Fruit fly (Drosophila melanogaster) Kc167 (cell line): ENCODE results near the gene LeuRS.

Source experiments
- Myc ChIP-seq: fragments of >200 bp; optimal IDR thresholded peaks from 2 replicates; lab custom pipeline; 2017; ENCODE audit warnings: missing external identifiers
- Sin3A ChIP-seq: fragments of >200 bp; optimal IDR thresholded peaks from 2 replicates; lab custom pipeline; 2018; ENCODE audit warnings: missing external identifiers
- h ChIP-seq: fragments of >200 bp; optimal IDR thresholded peaks from 3 replicates; lab custom pipeline; 2018; ENCODE audit warnings: missing external identifiers
- insv ChIP-seq: fragments of >200 bp; optimal IDR thresholded peaks from 3 replicates; lab custom pipeline; 2018; ENCODE audit warnings: missing external identifiers
- psq ChIP-seq: fragments of >200 bp; optimal IDR thresholded peaks from 2 replicates; lab custom pipeline; 2017; ENCODE audit warnings: missing external identifiers
- ttk ChIP-seq: sonication (Bioruptor generic); optimal IDR thresholded peaks from 2 replicates; lab custom pipeline; 2017; ENCODE audit warnings: missing external identifiers

The LeuRS gene

dm6 chr2L:3547512-3547911 is 33.1 kb upstream of the LeuRS start:
- TF ChIP-seq h (lab: Kevin White, UChicago) = no peak

DNA sequence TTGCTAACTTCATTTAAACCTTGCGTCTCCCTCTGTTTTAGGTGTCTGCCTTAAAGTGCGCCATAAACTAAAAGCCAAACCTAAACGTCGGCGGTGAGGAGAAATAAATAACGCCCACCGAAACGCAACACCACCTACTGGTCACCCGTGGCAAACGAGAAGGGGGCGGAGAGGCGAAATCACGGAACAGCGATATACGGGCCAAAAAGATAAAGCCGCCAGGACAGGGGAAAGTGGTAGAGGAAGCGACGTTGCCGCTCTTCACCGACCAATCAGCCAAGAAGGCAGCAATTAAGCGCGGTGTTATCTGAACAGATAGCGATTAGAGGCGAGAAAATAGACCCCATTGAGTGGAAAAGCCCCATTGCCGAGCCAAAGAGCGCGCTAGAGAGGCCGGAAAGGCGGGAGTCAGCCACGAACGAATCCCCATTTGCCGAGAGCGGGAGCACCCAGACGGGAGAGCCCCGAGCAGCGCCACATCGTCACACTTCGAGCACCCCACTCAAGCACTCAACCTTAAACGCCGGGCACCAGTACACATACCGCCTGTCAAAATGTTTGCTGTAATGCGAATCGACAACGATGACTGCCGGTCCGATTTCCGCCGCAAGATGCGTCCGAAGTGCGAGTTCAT is 30.7 kb upstream of the LeuRS start:
- no peak for TF ChIP-seq h (lab: Kevin White, UChicago)
- TF ChIP-seq psq (lab: Kevin White, UChicago) = no peak
- TF ChIP-seq Sin3A (lab: Kevin White, UChicago) = no peak
- no peak for TF ChIP-seq insv (lab: Kevin White, UChicago)
- no peak for TF ChIP-seq Myc (lab: Kevin White, UChicago)
- no peak for TF ChIP-seq ttk (lab: Kevin White, UChicago)

DNA sequence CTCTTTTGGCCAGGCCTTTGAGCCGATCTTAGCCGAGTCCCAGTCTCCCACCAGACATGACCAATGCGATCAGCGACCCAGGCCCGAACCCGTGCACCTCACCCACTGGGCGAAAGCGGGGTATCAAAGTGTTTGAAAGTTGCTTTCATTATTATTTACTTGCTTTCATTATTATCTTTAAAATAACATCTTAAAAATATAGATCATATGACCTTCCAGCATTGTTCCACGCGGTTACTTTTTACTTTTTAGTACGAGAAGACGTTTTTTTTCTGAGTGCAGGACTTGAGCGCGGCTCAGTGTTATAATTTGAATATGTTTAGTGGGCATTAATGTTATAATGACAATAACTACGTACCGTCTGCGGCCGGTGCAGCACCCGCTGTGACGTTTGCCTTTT is 28.6 kb upstream of the LeuRS start:
- no peak for TF ChIP-seq psq (lab: Kevin White, UChicago)
- no peak for TF ChIP-seq Sin3A (lab: Kevin White, UChicago)
- no peak for TF ChIP-seq Myc (lab: Kevin White, UChicago)
- TF ChIP-seq ttk (lab: Kevin White, UChicago) = no peak
- no peak for TF ChIP-seq h (lab: Kevin White, UChicago)
- no peak for TF ChIP-seq insv (lab: Kevin White, UChicago)

DNA sequence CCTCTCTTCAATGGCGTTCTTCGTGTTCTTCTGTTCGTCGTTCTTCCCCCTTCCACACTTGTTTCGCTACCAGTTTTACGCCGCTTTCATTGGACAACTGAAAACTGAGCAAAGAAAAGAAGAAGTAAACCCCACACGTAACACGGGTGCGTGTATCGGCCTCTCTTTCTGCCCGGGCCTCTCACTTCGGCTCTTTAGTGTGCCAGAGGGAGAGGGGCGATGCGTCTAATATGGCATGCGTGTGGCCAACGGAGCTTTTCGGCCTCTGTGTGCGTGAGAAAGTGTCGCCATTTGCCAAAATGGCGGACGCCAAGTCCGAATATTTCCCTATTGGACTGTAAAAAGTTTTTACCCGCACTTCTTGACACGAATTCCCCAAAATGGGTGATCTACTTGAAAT is 25.5 kb upstream of the LeuRS start:
- TF ChIP-seq Myc (lab: Kevin White, UChicago) (no peak), h (lab: Kevin White, UChicago) (no peak), ttk (lab: Kevin White, UChicago) (no peak), insv (lab: Kevin White, UChicago) (no peak), Sin3A (lab: Kevin White, UChicago) (no peak), psq (lab: Kevin White, UChicago) (no peak)

dm6 chr2L:3539412-3539743 is 24.9 kb upstream of the LeuRS start:
- TF ChIP-seq Myc (lab: Kevin White, UChicago) (no peak), Sin3A (lab: Kevin White, UChicago) (no peak), h (lab: Kevin White, UChicago) (no peak), insv (lab: Kevin White, UChicago) (no peak), psq (lab: Kevin White, UChicago) (no peak), ttk (lab: Kevin White, UChicago) (no peak)

DNA sequence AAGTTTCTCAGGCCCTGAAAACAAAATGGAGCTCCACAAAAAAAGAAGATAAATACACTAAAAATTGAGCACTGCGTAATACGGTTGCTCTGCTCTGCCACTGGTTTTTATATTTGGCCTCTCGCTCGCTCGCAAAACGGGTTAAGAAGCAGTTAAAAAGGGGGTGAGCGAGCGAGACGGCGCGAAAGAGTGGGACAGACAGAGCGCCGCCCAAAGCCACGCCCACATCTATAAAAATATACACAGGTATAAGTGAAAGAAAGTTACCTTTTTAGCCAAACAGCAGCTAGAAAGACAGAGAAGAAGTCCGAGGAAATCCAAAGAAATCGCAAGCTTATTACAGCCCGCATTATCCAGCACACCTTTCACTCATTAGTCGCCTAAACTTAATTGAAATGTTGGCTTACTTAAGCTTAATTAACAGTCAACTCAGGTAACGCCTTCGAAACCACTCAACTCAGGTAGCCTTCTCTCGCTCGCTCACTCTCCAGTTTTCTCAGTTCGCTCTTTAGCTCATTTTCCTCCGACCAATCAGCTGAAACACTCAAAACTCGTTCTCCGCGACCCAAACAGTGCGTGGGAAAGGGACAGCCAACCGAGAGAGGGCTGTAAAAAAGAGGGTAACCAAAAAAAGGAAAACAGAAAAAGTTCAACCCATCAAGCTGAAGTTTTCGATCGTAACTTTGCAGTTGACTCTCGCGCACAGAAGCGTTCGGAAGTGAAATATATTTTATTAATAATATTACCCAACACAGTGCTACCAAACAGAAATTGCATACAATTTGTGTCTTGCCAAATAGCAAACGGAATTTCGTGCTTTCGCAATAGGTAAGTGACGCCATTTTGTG is 24.3 kb upstream of the LeuRS start, which contains the start of gene drm:
Gene drm, plus strand, starts transcription at position 684 of the 848 bp plus-strand sequence.
- no peak for TF ChIP-seq h (lab: Kevin White, UChicago)
- no peak for TF ChIP-seq Sin3A (lab: Kevin White, UChicago)
- TF ChIP-seq insv (lab: Kevin White, UChicago) = no peak
- no peak for TF ChIP-seq Myc (lab: Kevin White, UChicago)
- no peak for TF ChIP-seq ttk (lab: Kevin White, UChicago)

DNA sequence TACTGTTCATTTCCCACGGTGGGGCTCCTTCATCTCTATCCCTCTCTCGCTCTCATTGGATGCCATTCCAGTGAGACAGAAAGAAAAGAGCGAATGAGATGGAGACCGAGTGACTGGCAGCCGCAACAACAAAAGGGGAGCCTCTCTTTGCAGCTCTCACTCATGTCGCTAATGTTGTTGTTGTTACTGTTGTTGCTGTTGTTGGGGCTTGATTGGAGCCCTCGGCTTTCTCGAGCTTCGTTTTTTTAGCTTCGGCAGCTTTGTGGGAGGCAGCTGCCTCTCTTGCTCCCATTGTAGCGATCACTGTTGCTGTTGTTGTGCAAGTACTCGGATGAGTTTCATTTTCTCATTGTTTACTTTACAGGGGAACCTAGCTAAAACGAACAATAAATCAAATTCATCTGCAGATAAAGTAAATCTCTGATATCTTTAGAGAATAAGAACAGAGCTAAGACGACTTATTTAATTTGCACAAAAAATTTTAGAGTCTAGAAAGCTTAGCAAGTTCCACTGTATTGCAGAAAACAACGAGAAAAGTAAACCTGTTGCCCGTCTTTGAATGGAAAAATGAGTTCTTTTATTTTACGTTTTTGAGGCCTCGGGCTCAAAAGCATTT is 19.9 kb upstream of the LeuRS start:
- TF ChIP-seq Sin3A (lab: Kevin White, UChicago) (no peak), Myc (lab: Kevin White, UChicago) (no peak), ttk (lab: Kevin White, UChicago) (no peak), h (lab: Kevin White, UChicago) (no peak), insv (lab: Kevin White, UChicago) (no peak), psq (lab: Kevin White, UChicago) (no peak)

DNA sequence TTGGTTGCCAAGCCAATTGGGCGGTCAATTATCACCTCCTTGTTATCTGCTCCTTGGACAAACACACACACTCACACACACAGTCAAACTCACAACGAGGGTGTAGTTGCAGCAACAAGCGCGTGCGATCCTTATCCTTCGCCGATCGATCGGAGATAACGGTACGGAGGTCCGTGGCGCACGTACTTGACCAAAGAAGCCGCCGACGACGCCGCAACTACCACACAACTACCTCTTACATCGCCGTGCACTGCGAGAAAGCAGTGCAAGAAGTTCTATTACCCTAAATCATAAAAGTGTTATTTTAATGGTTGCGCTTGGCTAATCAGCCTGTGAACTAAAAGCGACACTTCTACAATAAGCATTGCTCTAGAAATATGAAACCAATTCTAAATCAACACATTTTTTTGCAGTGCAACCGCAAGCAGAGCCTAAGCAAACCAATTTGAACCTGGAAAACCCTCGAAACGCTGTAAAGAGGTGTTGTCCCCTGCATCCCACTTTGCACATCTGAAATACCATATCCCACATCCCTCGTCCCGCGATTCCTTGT is 18.6 kb upstream of the LeuRS start:
- TF ChIP-seq Myc (lab: Kevin White, UChicago) (no peak), h (lab: Kevin White, UChicago) (no peak), psq (lab: Kevin White, UChicago) (no peak), ttk (lab: Kevin White, UChicago) (no peak), Sin3A (lab: Kevin White, UChicago) (no peak), insv (lab: Kevin White, UChicago) (no peak)

dm6 chr2L:3530186-3530832 is 15.9 kb upstream of the LeuRS start, which contains the start of the genes Spindly and IFT57:
Spindly (minus strand) TSS chr2L:3530317.
IFT57 (plus strand) TSS chr2L:3530789.
- TF ChIP-seq h (lab: Kevin White, UChicago) = no peak

- TF ChIP-seq ttk (lab: Kevin White, UChicago) (no peak), Myc (lab: Kevin White, UChicago) (no peak), psq (lab: Kevin White, UChicago) (no peak), h (lab: Kevin White, UChicago) (no peak), insv (lab: Kevin White, UChicago) (no peak), Sin3A (lab: Kevin White, UChicago) (no peak)
These were observed 10.3 kb upstream of the LeuRS start, which contains the start of gene CG8852 for dm6 chr2L:3524729-3525181. CG8852 (plus strand) TSS chr2L:3525131.

DNA sequence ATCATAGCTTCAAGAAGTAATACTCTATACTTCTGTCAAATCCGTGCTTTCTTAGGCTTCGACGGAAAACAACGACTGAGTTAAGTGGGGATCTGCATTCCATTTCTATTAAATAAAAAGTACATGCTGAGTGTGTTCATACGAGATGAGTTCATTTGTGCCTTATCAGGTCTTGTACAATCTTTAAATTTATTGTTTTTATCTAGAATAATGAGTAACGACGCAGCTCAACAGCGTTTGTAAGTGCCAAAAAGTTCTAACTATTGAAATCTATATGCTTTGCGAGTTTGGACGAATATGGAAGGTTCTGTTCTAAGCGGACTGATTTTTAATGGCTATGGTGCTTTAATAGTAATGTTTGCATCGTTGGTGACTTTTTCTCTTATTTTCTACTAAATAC is 9.5 kb upstream of the LeuRS start, which contains the start of gene Sr-CIV:
Gene Sr-CIV, minus strand, starts transcription at position 101 of the 400 bp plus-strand sequence.
- TF ChIP-seq insv (lab: Kevin White, UChicago) = no peak
